Fruit fly (Drosophila melanogaster): ENCODE data around the gene CG31510.

The CG31510 gene

dm6 chr3R:25127231-25127689 is 4.5 kb upstream of the CG31510 start, which contains the start of the genes Mocs2A, Mocs2B and Clbn (continued):
- TF ChIP-seq CG4424 (GFP tag; optimal IDR thresholded peaks at IDR 0.05) (no peak), CG4617 (GFP tag; optimal IDR thresholded peaks at IDR 0.05; ENCODE audit: borderline replicate concordance) (peak; percentile 30), CG15479 (GFP tag; optimal IDR thresholded peaks at IDR 0.05) (no peak), CG12155 (GFP tag; optimal IDR thresholded peaks at IDR 0.05) (no peak), CG17802 (tag; optimal IDR thresholded peaks at IDR 0.05) (no peak), stc (GFP tag; IDR thresholded peaks at IDR 0.05) (no peak), Dref (GFP tag; IDR thresholded peaks at IDR 0.05) (peak; percentile 73), CG8765 (GFP tag; IDR thresholded peaks at IDR 0.05) (no peak), nerfin-1 (tag; optimal IDR thresholded peaks at IDR 0.05) (peak; percentile 6), CG1792 (GFP tag; optimal IDR thresholded peaks at IDR 0.05) (no peak), Spps (tag; optimal IDR thresholded peaks at IDR 0.05) (no peak), fru (optimal IDR thresholded peaks at IDR 0.05) (no peak), CG12769 (tag; optimal IDR thresholded peaks at IDR 0.05) (no peak), CG17829 (tag; optimal IDR thresholded peaks at IDR 0.05) (peak; percentile 12), cwo (GFP tag; optimal IDR thresholded peaks at IDR 0.05) (no peak), gfzf (GFP tag; optimal IDR thresholded peaks at IDR 0.05) (no peak), jigr1 (GFP tag; IDR thresholded peaks at IDR 0.05) (no peak), CG14860 (GFP tag; IDR thresholded peaks at IDR 0.05; ENCODE audit: partially characterized antibody) (peak; percentile 75), yki (optimal IDR thresholded peaks at IDR 0.05) (no peak), hkb (optimal IDR thresholded peaks at IDR 0.05) (no peak), hkb (GFP tag; IDR thresholded peaks at IDR 0.05) (no peak), BEAF-32 (GFP tag; optimal IDR thresholded peaks at IDR 0.05) (peak; percentile 75), Kr (GFP tag; optimal IDR thresholded peaks at IDR 0.05) (no peak), Gsc (GFP tag; IDR thresholded peaks at IDR 0.05) (no peak), Tbp (GFP tag; optimal IDR thresholded peaks at IDR 0.05) (no peak), Scr (GFP tag; IDR thresholded peaks at IDR 0.05; ENCODE audit: partially characterized antibody) (peak; percentile 89), HmgZ (tag; optimal IDR thresholded peaks at IDR 0.05) (no peak), Atf-2 (GFP tag; optimal IDR thresholded peaks at IDR 0.05) (no peak), HmgD (GFP tag; optimal IDR thresholded peaks at IDR 0.05) (no peak), CG15269 (tag; optimal IDR thresholded peaks at IDR 0.05) (no peak), Side (GFP tag; optimal IDR thresholded peaks at IDR 0.05) (no peak), Hmr (GFP tag; optimal IDR thresholded peaks at IDR 0.05) (no peak), CG9727 (GFP tag; optimal IDR thresholded peaks at IDR 0.05) (no peak), Hey (tag; optimal IDR thresholded peaks at IDR 0.05) (no peak), tup (GFP tag; optimal IDR thresholded peaks at IDR 0.05) (no peak), Asciz (GFP tag; optimal IDR thresholded peaks at IDR 0.05) (no peak), E2f1 (GFP tag; IDR thresholded peaks at IDR 0.05) (no peak), esg (GFP tag; conservative IDR thresholded peaks at IDR 0.05) (no peak), CG31224 (GFP tag; IDR thresholded peaks at IDR 0.05) (no peak), Sox102F (GFP tag; optimal IDR thresholded peaks at IDR 0.05) (no peak), CG7745 (tag; optimal IDR thresholded peaks at IDR 0.05) (no peak), Ets97D (GFP tag; optimal IDR thresholded peaks at IDR 0.05) (peak; percentile 38), CG3407 (GFP tag; optimal IDR thresholded peaks at IDR 0.05) (no peak), CG2875 (GFP tag; optimal IDR thresholded peaks at IDR 0.05) (no peak), Trl (optimal IDR thresholded peaks at IDR 0.05) (no peak), Trl (GFP tag; optimal IDR thresholded peaks at IDR 0.05) (no peak), Chrac-16 (GFP tag; optimal IDR thresholded peaks at IDR 0.05) (no peak), inv (GFP tag; IDR thresholded peaks at IDR 0.05; ENCODE audit: partially characterized antibody) (peak; percentile 73), gcm2 (GFP tag; optimal IDR thresholded peaks at IDR 0.05) (no peak), ato (GFP tag; IDR thresholded peaks at IDR 0.05; ENCODE audit: partially characterized antibody) (no peak), sr (GFP tag; IDR thresholded peaks at IDR 0.05) (no peak), lov (optimal IDR thresholded peaks at IDR 0.05) (no peak), lov (GFP tag; IDR thresholded peaks at IDR 0.05) (no peak)
